Worm (Caenorhabditis elegans): ENCODE data around the gene C17F4.11.

ce11 chrII:3221730-3222129, 15.5 kb upstream of the C17F4.11 start, which contains the start of gene ZC239.14:
- TF ChIP-seq egl-27 (tag; optimal IDR thresholded peaks at IDR 0.05) (no peak), tag-97 (GFP tag; IDR thresholded peaks at IDR 0.05) (no peak), unc-62 (GFP tag; optimal IDR thresholded peaks at IDR 0.05 in 1 of 2) (no peak), unc-62 (tag; optimal IDR thresholded peaks at IDR 0.05) (no peak), lim-7 (GFP tag; IDR thresholded peaks at IDR 0.05) (no peak), unc-39 (tag; optimal IDR thresholded peaks at IDR 0.05) (no peak), daf-12 (tag; optimal IDR thresholded peaks at IDR 0.05) (no peak), nhr-11 (tag; optimal IDR thresholded peaks at IDR 0.05) (no peak), nhr-102 (tag; optimal IDR thresholded peaks at IDR 0.05) (no peak), hlh-11 (tag; optimal IDR thresholded peaks at IDR 0.05) (no peak)

All from whole organism, L4 larva.